Fruit fly (Drosophila melanogaster) whole organism, embryonic: ENCODE measurements around the gene CG2691.

Experiments
- Awh ChIP-seq: fragments of 200-800 bp; sonication (Bioruptor generic); IDR thresholded peaks from 2 replicates; pipeline ENCODE4, ENCODE4 v1.3.6; 2022; ENCODE audit warnings: missing biosample characterization, missing genetic modification characterization
- CG1024 ChIP-seq: fragments of 200-800 bp; sonication (Bioruptor generic); IDR thresholded peaks from 2 replicates; pipeline ENCODE4 v1.3.6; 2022; ENCODE audit warnings: missing biosample characterization, missing genetic modification characterization
- CG10462 ChIP-seq: fragments of 200-800 bp; sonication (Bioruptor generic); optimal IDR thresholded peaks from 2 replicates; lab custom pipeline; 2016; ENCODE audit warnings: missing biosample characterization, missing genetic modification characterization
- CG11398 ChIP-seq: fragments of 200-800 bp; sonication (Bioruptor generic); optimal IDR thresholded peaks from 2 replicates; lab custom pipeline; 2016; ENCODE audit warnings: missing biosample characterization, missing genetic modification characterization
- CG12769 ChIP-seq: fragments of 200-800 bp; sonication (Bioruptor generic); optimal IDR thresholded peaks from 2 replicates; lab custom pipeline; 2019; ENCODE audit warnings: missing biosample characterization, mild to moderate bottlenecking, missing genetic modification characterization, moderate library complexity
- CG14860 ChIP-seq: fragments of 200-800 bp; sonication (Bioruptor generic); IDR thresholded peaks from 3 replicates; pipeline ENCODE4 v1.3.6; 2022; ENCODE audit warnings: missing biosample characterization, missing genetic modification characterization; ENCODE audit not compliant: partially characterized antibody
- CG15011 ChIP-seq: fragments of 200-800 bp; sonication (Bioruptor generic); optimal IDR thresholded peaks from 3 replicates; lab custom pipeline; 2018; ENCODE audit warnings: missing biosample characterization, mild to moderate bottlenecking, missing genetic modification characterization
- CG16779 ChIP-seq: fragments of 200-800 bp; sonication (Bioruptor generic); IDR thresholded peaks from 2 replicates; pipeline ENCODE4 v1.3.6; 2022; ENCODE audit warnings: missing biosample characterization, missing genetic modification characterization
- CG17829 ChIP-seq: fragments of 200-800 bp; optimal IDR thresholded peaks from 2 replicates; lab custom pipeline; 2019; ENCODE audit warnings: missing biosample characterization, mild to moderate bottlenecking, missing genetic modification characterization, moderate library complexity
- CG17912 ChIP-seq: fragments of 200-800 bp; sonication (Bioruptor generic); optimal IDR thresholded peaks from 2 replicates; lab custom pipeline; 2018; ENCODE audit warnings: missing biosample characterization, mild to moderate bottlenecking, missing genetic modification characterization
- CG18476 ChIP-seq: fragments of 200-800 bp; sonication (Bioruptor generic); optimal IDR thresholded peaks from 2 replicates; lab custom pipeline; 2016; ENCODE audit warnings: missing biosample characterization, mild to moderate bottlenecking, missing genetic modification characterization
- CG2116 ChIP-seq: fragments of 200-800 bp; sonication (Bioruptor generic); optimal IDR thresholded peaks from 3 replicates; lab custom pipeline; 2018; ENCODE audit warnings: missing biosample characterization, mild to moderate bottlenecking, missing genetic modification characterization
- CG2678 ChIP-seq: fragments of 200-800 bp; sonication (Bioruptor generic); optimal IDR thresholded peaks from 3 replicates; lab custom pipeline; 2019; ENCODE audit warnings: missing biosample characterization, mild to moderate bottlenecking, missing genetic modification characterization, moderate library complexity
- CG31365 ChIP-seq: fragments of 200-800 bp; sonication (Bioruptor generic); optimal IDR thresholded peaks from 2 replicates; lab custom pipeline; 2018; ENCODE audit warnings: missing biosample characterization, mild to moderate bottlenecking, missing genetic modification characterization
- CG4730 ChIP-seq: fragments of 200-800 bp; sonication (Bioruptor generic); IDR thresholded peaks from 2 replicates; pipeline ENCODE4 v1.3.6; 2022; ENCODE audit warnings: missing biosample characterization, missing genetic modification characterization
- CG6683 ChIP-seq: fragments of 200-800 bp; sonication (Bioruptor generic); optimal IDR thresholded peaks from 2 replicates; lab custom pipeline; 2017; ENCODE audit warnings: missing biosample characterization, mild to moderate bottlenecking, missing genetic modification characterization, missing genetic modification reagents
- CG7372 ChIP-seq: fragments of 200-800 bp; sonication (Bioruptor generic); IDR thresholded peaks from 2 replicates; pipeline ENCODE4 v1.3.6; 2022; ENCODE audit warnings: missing biosample characterization, missing genetic modification characterization
- CG7556 ChIP-seq: fragments of 200-800 bp; sonication (Bioruptor generic); optimal IDR thresholded peaks from 2 replicates; lab custom pipeline; 2017; ENCODE audit warnings: missing biosample characterization, mild to moderate bottlenecking, missing genetic modification characterization
- CG7786 ChIP-seq: fragments of 200-800 bp; sonication (Bioruptor generic); optimal IDR thresholded peaks from 2 replicates; lab custom pipeline; 2016; ENCODE audit warnings: missing biosample characterization, missing genetic modification characterization
- CG8089 ChIP-seq: fragments of 200-800 bp; sonication (Bioruptor generic); optimal IDR thresholded peaks from 3 replicates; lab custom pipeline; 2016; ENCODE audit warnings: missing biosample characterization, missing genetic modification characterization
- CG8281 ChIP-seq: fragments of 200-800 bp; sonication (Bioruptor generic); optimal IDR thresholded peaks from 2 replicates; lab custom pipeline; 2018; ENCODE audit warnings: missing biosample characterization, mild to moderate bottlenecking, missing genetic modification characterization, moderate library complexity
- CG8290 ChIP-seq, 3 experiments: fragments of 200-800 bp; sonication (Bioruptor generic); optimal IDR thresholded peaks; 2 replicates each; lab custom pipeline; 2016 to 2019; ENCODE audit warnings: missing biosample characterization in 3 of 3, missing genetic modification characterization in 3 of 3, mild to moderate bottlenecking in 2 of 3, moderate library complexity in 1 of 3
- CG8388 ChIP-seq: fragments of 200-800 bp; sonication (Bioruptor generic); optimal IDR thresholded peaks from 2 replicates; lab custom pipeline; 2019; ENCODE audit warnings: missing biosample characterization, mild to moderate bottlenecking, missing genetic modification characterization, moderate library complexity
- CG8765 ChIP-seq: fragments of 200-800 bp; sonication (Bioruptor generic); IDR thresholded peaks from 2 replicates; pipeline ENCODE4 v1.3.6; 2022; ENCODE audit warnings: missing biosample characterization, missing genetic modification characterization
- CG9797 ChIP-seq: fragments of 200-800 bp; sonication (Bioruptor generic); optimal IDR thresholded peaks from 3 replicates; lab custom pipeline; 2018; ENCODE audit warnings: missing biosample characterization, mild to moderate bottlenecking, missing genetic modification characterization
- Deaf1 ChIP-seq: fragments of 200-800 bp; optimal IDR thresholded peaks from 3 replicates; lab custom pipeline; 2019; ENCODE audit warnings: missing biosample characterization, mild to moderate bottlenecking, missing genetic modification characterization, moderate library complexity
- Dll ChIP-seq: fragments of 200-800 bp; sonication (Bioruptor generic); IDR thresholded peaks from 4 replicates; pipeline ENCODE4 v1.3.6; 2022; ENCODE audit warnings: missing biosample characterization, missing genetic modification characterization; ENCODE audit not compliant: partially characterized antibody
- Hsf ChIP-seq: fragments of 200-800 bp; sonication (Bioruptor generic); optimal IDR thresholded peaks from 3 replicates; lab custom pipeline; 2016; ENCODE audit warnings: missing biosample characterization, missing genetic modification characterization
- MTF-1 ChIP-seq: fragments of 200-800 bp; sonication (Bioruptor generic); optimal IDR thresholded peaks from 2 replicates; lab custom pipeline; 2018; ENCODE audit warnings: missing biosample characterization, mild to moderate bottlenecking, missing genetic modification characterization, borderline replicate concordance
- Meics ChIP-seq: fragments of 200-800 bp; sonication (Bioruptor generic); optimal IDR thresholded peaks from 2 replicates; lab custom pipeline; 2017; ENCODE audit warnings: missing biosample characterization, mild to moderate bottlenecking, missing genetic modification characterization
- NfI ChIP-seq: fragments of 200-800 bp; sonication (Bioruptor generic); optimal IDR thresholded peaks from 3 replicates; lab custom pipeline; 2018; ENCODE audit warnings: missing biosample characterization, mild to moderate bottlenecking, missing genetic modification characterization, moderate library complexity
- Sox100B ChIP-seq: fragments of 200-800 bp; sonication (Bioruptor generic); optimal IDR thresholded peaks from 3 replicates; lab custom pipeline; 2018; ENCODE audit warnings: missing biosample characterization, mild to moderate bottlenecking, missing genetic modification characterization
- Ssrp ChIP-seq: fragments of 200-800 bp; sonication (Bioruptor generic); optimal IDR thresholded peaks from 2 replicates; lab custom pipeline; 2018; ENCODE audit warnings: missing biosample characterization, mild to moderate bottlenecking, missing genetic modification characterization, moderate library complexity
- Taf1 ChIP-seq: fragments of 200-800 bp; sonication (Bioruptor generic); IDR thresholded peaks from 2 replicates; pipeline ENCODE4 v1.3.6; 2022; ENCODE audit warnings: missing biosample characterization, missing genetic modification characterization
- Tbp ChIP-seq: fragments of >200 bp; optimal IDR thresholded peaks from 2 replicates; lab custom pipeline; 2018; ENCODE audit warnings: missing biosample characterization, missing genetic modification characterization
- abd-A ChIP-seq: fragments of 200-800 bp; sonication (Bioruptor generic); optimal IDR thresholded peaks from 3 replicates; lab custom pipeline; 2019; ENCODE audit warnings: missing biosample characterization, mild to moderate bottlenecking, missing genetic modification characterization, moderate library complexity
- amos ChIP-seq: fragments of 200-800 bp; sonication (Bioruptor generic); IDR thresholded peaks from 2 replicates; pipeline ENCODE4 v1.3.6; 2022; ENCODE audit warnings: missing biosample characterization, missing genetic modification characterization; ENCODE audit not compliant: partially characterized antibody
- bab2 ChIP-seq: fragments of 200-800 bp; sonication (Bioruptor generic); optimal IDR thresholded peaks from 2 replicates; lab custom pipeline; 2016; ENCODE audit warnings: missing biosample characterization, missing genetic modification characterization
- corto ChIP-seq: fragments of 200-800 bp; sonication (Bioruptor generic); optimal IDR thresholded peaks from 2 replicates; lab custom pipeline; 2016; ENCODE audit warnings: missing biosample characterization, mild to moderate bottlenecking, missing genetic modification characterization, moderate library complexity
- dan ChIP-seq: fragments of 200-800 bp; sonication (Bioruptor generic); IDR thresholded peaks from 2 replicates; pipeline ENCODE4 v1.3.6; 2022; ENCODE audit warnings: missing biosample characterization, missing genetic modification characterization
- dpn ChIP-seq, 2 experiments: fragments of 200-800 bp; sonication (Bioruptor generic); optimal IDR thresholded peaks; 3 replicates each; lab custom pipeline; 2016; ENCODE audit warnings: missing biosample characterization in 2 of 2, missing genetic modification characterization in 2 of 2
- fd3F ChIP-seq: fragments of 200-800 bp; sonication (Bioruptor generic); optimal IDR thresholded peaks from 2 replicates; lab custom pipeline; 2018; ENCODE audit warnings: missing biosample characterization, mild to moderate bottlenecking, missing genetic modification characterization, moderate library complexity
- fru ChIP-seq: fragments of >200 bp; optimal IDR thresholded peaks from 2 replicates; lab custom pipeline; 2017
- gem ChIP-seq: fragments of 200-800 bp; sonication (Bioruptor generic); optimal IDR thresholded peaks from 2 replicates; lab custom pipeline; 2019; ENCODE audit warnings: missing biosample characterization, mild to moderate bottlenecking, missing genetic modification characterization, moderate library complexity
- gt ChIP-seq: fragments of 200-800 bp; sonication (Bioruptor generic); IDR thresholded peaks from 2 replicates; pipeline ENCODE4 v1.3.6; 2022; ENCODE audit warnings: missing biosample characterization, missing genetic modification characterization
- nau ChIP-seq: fragments of 200-800 bp; sonication (Bioruptor generic); optimal IDR thresholded peaks from 3 replicates; lab custom pipeline; 2017; ENCODE audit warnings: missing biosample characterization, mild to moderate bottlenecking, missing genetic modification characterization, missing genetic modification reagents
- nerfin-2 ChIP-seq: fragments of 200-800 bp; sonication (Bioruptor generic); IDR thresholded peaks from 2 replicates; pipeline ENCODE4 v1.3.6; 2022; ENCODE audit warnings: missing biosample characterization, missing genetic modification characterization; ENCODE audit not compliant: partially characterized antibody
- onecut ChIP-seq: fragments of 200-800 bp; sonication (Bioruptor generic); IDR thresholded peaks from 2 replicates; pipeline ENCODE4 v1.3.6; 2022; ENCODE audit warnings: missing biosample characterization, missing genetic modification characterization
- repo ChIP-seq: fragments of 200-800 bp; sonication (Bioruptor generic); optimal IDR thresholded peaks from 2 replicates; lab custom pipeline; 2016; ENCODE audit warnings: missing biosample characterization, missing genetic modification characterization
- slbo ChIP-seq: fragments of 200-800 bp; sonication (Bioruptor generic); IDR thresholded peaks from 2 replicates; pipeline ENCODE4 v1.3.6; 2022; ENCODE audit warnings: missing biosample characterization, missing genetic modification characterization
- sug ChIP-seq: fragments of 200-800 bp; optimal IDR thresholded peaks from 2 replicates; lab custom pipeline; 2019; ENCODE audit warnings: missing biosample characterization, mild to moderate bottlenecking, missing genetic modification characterization, moderate library complexity

CG2691 gene

dm6 chrX:13632606-13633005 lies 8.4 kb upstream of the CG2691 start (continued):
- no peak for TF ChIP-seq CG7372
- no peak for TF ChIP-seq CG7786 (GFP tag; lab: Kevin White, UChicago)
- TF ChIP-seq Deaf1 (tag; lab: Kevin White, UChicago), result no peak
- no peak for TF ChIP-seq CG18476 (GFP tag; lab: Kevin White, UChicago)
- no peak for TF ChIP-seq CG16779 (GFP tag; lab: Robert Waterston, UW)
- peak; percentile 37 for TF ChIP-seq abd-A (tag; lab: Kevin White, UChicago)
- TF ChIP-seq nau (GFP tag; lab: Kevin White, UChicago), result no peak
- no peak for TF ChIP-seq CG14860 (GFP tag; lab: Robert Waterston, UW)
- TF ChIP-seq MTF-1, result no peak
- TF ChIP-seq CG8765, result no peak
- no peak for TF ChIP-seq repo (GFP tag; lab: Kevin White, UChicago)
- TF ChIP-seq gt (GFP tag; lab: Robert Waterston, UW), result no peak
- peak; percentile 19 for TF ChIP-seq sug (tag; lab: Kevin White, UChicago)
- peak; percentile 17 for TF ChIP-seq gem (tag; lab: Kevin White, UChicago)
- peak; percentile 27 for TF ChIP-seq Sox100B (GFP tag; lab: Kevin White, UChicago)
- no peak for TF ChIP-seq Hsf (GFP tag; lab: Kevin White, UChicago)
- no peak for TF ChIP-seq CG11398 (GFP tag; lab: Kevin White, UChicago)
- TF ChIP-seq dpn (GFP tag; optimal IDR thresholded peaks at IDR 0.05; lab: Kevin White, UChicago), result no peak
- no peak for TF ChIP-seq CG8089 (GFP tag; lab: Kevin White, UChicago)
- TF ChIP-seq CG15011 (GFP tag; lab: Kevin White, UChicago), result peak; percentile 25
- no peak for TF ChIP-seq CG9797 (GFP tag; lab: Kevin White, UChicago)
- TF ChIP-seq Tbp (GFP tag; lab: Kevin White, UChicago), result no peak
- no peak for TF ChIP-seq CG17912 (GFP tag; lab: Kevin White, UChicago)
- no peak for TF ChIP-seq Taf1 (GFP tag; lab: Robert Waterston, UW)
- TF ChIP-seq nerfin-2 (GFP tag; lab: Robert Waterston, UW), result no peak
- TF ChIP-seq CG1024 (GFP tag; lab: Robert Waterston, UW), result no peak
- TF ChIP-seq Meics (GFP tag; lab: Kevin White, UChicago), result no peak
- no peak for TF ChIP-seq CG8388 (GFP tag; lab: Kevin White, UChicago)
- TF ChIP-seq CG7556 (GFP tag; lab: Kevin White, UChicago), result no peak
- no peak for TF ChIP-seq Dll
- TF ChIP-seq corto (GFP tag; lab: Kevin White, UChicago), result no peak
- TF ChIP-seq Ssrp (tag; lab: Kevin White, UChicago), result no peak
- no peak for TF ChIP-seq CG4730 (GFP tag; lab: Robert Waterston, UW)
- TF ChIP-seq Awh (GFP tag; lab: Robert Waterston, UW), result no peak
- no peak for TF ChIP-seq CG8281 (tag; lab: Kevin White, UChicago)
- TF ChIP-seq bab2, result no peak
- no peak for TF ChIP-seq onecut
- TF ChIP-seq CG8290 (GFP tag; optimal IDR thresholded peaks at IDR 0.05; lab: Kevin White, UChicago), result no peak
- peak in 1 of 2 experiments; percentile 47 for TF ChIP-seq CG8290 (tag; optimal IDR thresholded peaks at IDR 0.05; lab: Kevin White, UChicago)
- no peak for TF ChIP-seq dan
- peak; percentile 6 for TF ChIP-seq CG31365
- no peak for TF ChIP-seq NfI
- TF ChIP-seq CG10462 (GFP tag; lab: Kevin White, UChicago), result no peak
- no peak for TF ChIP-seq fd3F
- TF ChIP-seq CG6683 (GFP tag; lab: Kevin White, UChicago), result no peak
- no peak for TF ChIP-seq CG2116
- no peak for TF ChIP-seq CG2678 (tag; lab: Kevin White, UChicago)
- no peak for TF ChIP-seq slbo (GFP tag; lab: Robert Waterston, UW)
- TF ChIP-seq amos (GFP tag; lab: Robert Waterston, UW), result no peak
- TF ChIP-seq CG12769, result peak; percentile 37
- TF ChIP-seq fru (lab: Kevin White, UChicago), result no peak
- no peak for TF ChIP-seq CG17829 (tag; lab: Kevin White, UChicago)
